Worm (Caenorhabditis elegans): ENCODE data around the gene T11B7.2.
A peak's percentile ranks its signal among the peaks of the same experiment; 100 is the strongest.

T11B7.2 gene

DNA sequence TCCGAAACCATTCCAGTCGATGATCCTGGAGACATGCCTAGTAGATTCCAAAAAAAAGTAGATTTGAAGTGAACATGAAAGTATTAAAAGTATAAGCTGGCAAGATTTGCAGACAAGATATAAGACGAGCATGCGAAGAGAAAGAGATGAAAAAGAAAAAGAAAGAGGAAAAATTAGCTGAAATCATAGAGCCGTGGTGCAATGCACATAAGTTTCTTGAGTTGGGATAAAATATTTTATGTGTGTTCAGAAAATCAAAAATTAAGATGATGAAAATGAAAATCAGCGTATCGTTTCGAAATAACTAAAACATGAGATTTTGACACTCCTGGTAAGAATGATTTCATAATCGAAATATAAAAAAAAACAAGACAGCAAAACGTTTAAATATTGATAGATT is at the start of gene T11B7.2:
TSS of gene T11B7.2 (minus strand) at position 101 of the 400 bp plus-strand sequence.
- no peak for TF ChIP-seq zag-1 (tag; optimal IDR thresholded peaks at IDR 0.05)
- TF ChIP-seq nhr-76 (tag; optimal IDR thresholded peaks at IDR 0.05), result no peak
- no peak for TF ChIP-seq attf-4 (tag; optimal IDR thresholded peaks at IDR 0.05)
- TF ChIP-seq nhr-42 (GFP tag; IDR thresholded peaks at IDR 0.05), result no peak
- TF ChIP-seq dmd-9 (GFP tag; IDR thresholded peaks at IDR 0.05), result no peak

ce11 chrIV:8893746-8894145 is 49.4 kb upstream of the T11B7.2 start, which contains the start of gene rad-54.L2:
Gene rad-54.L2, plus strand, starts transcription at chrIV:8894077.
- no peak for TF ChIP-seq Y105C5A.15 (GFP tag; IDR thresholded peaks at IDR 0.05)
- no peak for TF ChIP-seq Y5F2A.4 (GFP tag; optimal IDR thresholded peaks at IDR 0.05)
- TF ChIP-seq ceh-62 (tag; optimal IDR thresholded peaks at IDR 0.05), result no peak
- TF ChIP-seq ceh-82 (tag; optimal IDR thresholded peaks at IDR 0.05), result no peak
- TF ChIP-seq nhr-41 (GFP tag; IDR thresholded peaks at IDR 0.05), result no peak
- TF ChIP-seq duxl-1 (tag; optimal IDR thresholded peaks at IDR 0.05; ENCODE audit: poor library complexity), result no peak
- no peak for TF ChIP-seq F49E8.2 (tag; optimal IDR thresholded peaks at IDR 0.05; ENCODE audit: borderline replicate concordance)
- TF ChIP-seq ama-1 (optimal IDR thresholded peaks at IDR 0.05), result peak; percentile 72
- no peak for TF ChIP-seq daf-12 (tag; optimal IDR thresholded peaks at IDR 0.05)
- no peak for TF ChIP-seq mdl-1 (tag; optimal IDR thresholded peaks at IDR 0.05)
- peak; percentile 8 for TF ChIP-seq nhr-11 (tag; optimal IDR thresholded peaks at IDR 0.05)
- TF ChIP-seq jun-1 (tag; optimal IDR thresholded peaks at IDR 0.05), result no peak
- TF ChIP-seq fkh-10 (GFP tag; optimal IDR thresholded peaks at IDR 0.05), result peak; percentile 1
- TF ChIP-seq skn-1 (tag; optimal IDR thresholded peaks at IDR 0.05), result no peak
- no peak for TF ChIP-seq dmd-8 (GFP tag; IDR thresholded peaks at IDR 0.05)
- TF ChIP-seq nhr-111 (GFP tag; optimal IDR thresholded peaks at IDR 0.05), result no peak
- peak; percentile 46 for TF ChIP-seq nhr-77 (tag; optimal IDR thresholded peaks at IDR 0.05)
- peak; percentile 50; the same call in 1 of the 2 replicates for TF ChIP-seq pha-4 (GFP tag; IDR thresholded peaks at IDR 0.05)
- peak; percentile 97 for TF ChIP-seq pha-4 (tag; optimal IDR thresholded peaks at IDR 0.05)
- no peak for TF ChIP-seq nhr-76 (tag; optimal IDR thresholded peaks at IDR 0.05)
- no peak for TF ChIP-seq ceh-44 (GFP tag; IDR thresholded peaks at IDR 0.05)
- TF ChIP-seq nhr-102 (tag; optimal IDR thresholded peaks at IDR 0.05), result peak; percentile 32
- TF ChIP-seq daf-19 (GFP tag; conservative IDR thresholded peaks at IDR 0.05), result no peak
- peak; percentile 66 for TF ChIP-seq hlh-11 (tag; optimal IDR thresholded peaks at IDR 0.05)
- no peak for TF ChIP-seq R02D3.7 (tag; optimal IDR thresholded peaks at IDR 0.05)
- no peak for TF ChIP-seq T26A8.4 (GFP tag; IDR thresholded peaks at IDR 0.05)
- no peak for TF ChIP-seq zag-1 (tag; optimal IDR thresholded peaks at IDR 0.05)
- TF ChIP-seq unc-62 (GFP tag; optimal IDR thresholded peaks at IDR 0.05 in 1 of 2), result no peak
- TF ChIP-seq unc-62 (tag; optimal IDR thresholded peaks at IDR 0.05), result no peak
- no peak for TF ChIP-seq lim-7 (GFP tag; IDR thresholded peaks at IDR 0.05)
- no peak for TF ChIP-seq aha-1 (tag)
- no peak for TF ChIP-seq fos-1 (tag; optimal IDR thresholded peaks at IDR 0.05)
- no peak for TF ChIP-seq dmd-9 (GFP tag; IDR thresholded peaks at IDR 0.05)
- TF ChIP-seq mes-2 (tag; optimal IDR thresholded peaks at IDR 0.05; ENCODE audit: poor library complexity, severe bottlenecking), result peak; percentile 79
- peak; percentile 87 for TF ChIP-seq lin-38 (GFP tag; IDR thresholded peaks at IDR 0.05)
- no peak for TF ChIP-seq gei-8 (GFP tag; optimal IDR thresholded peaks at IDR 0.05)
- no peak for TF ChIP-seq zfp-2 (tag; optimal IDR thresholded peaks at IDR 0.05)
- TF ChIP-seq pqm-1 (tag; optimal IDR thresholded peaks at IDR 0.05), result peak; percentile 12
- TF ChIP-seq lin-39 (tag; optimal IDR thresholded peaks at IDR 0.05), result no peak
- TF ChIP-seq zip-2 (tag; optimal IDR thresholded peaks at IDR 0.05), result no peak
- TF ChIP-seq ceh-28 (tag; optimal IDR thresholded peaks at IDR 0.05), result no peak
- TF ChIP-seq lir-3 (tag; optimal IDR thresholded peaks at IDR 0.05), result no peak
- TF ChIP-seq snpc-1.2 (GFP tag; IDR thresholded peaks at IDR 0.05), result no peak
- TF ChIP-seq spr-3 (GFP tag; optimal IDR thresholded peaks at IDR 0.05), result no peak
- TF ChIP-seq rbr-2 (tag; optimal IDR thresholded peaks at IDR 0.05), result peak; percentile 60
- no peak for TF ChIP-seq daf-8 (GFP tag; IDR thresholded peaks at IDR 0.05)
- no peak for TF ChIP-seq zfp-3 (GFP tag; conservative IDR thresholded peaks at IDR 0.05)
- no peak for TF ChIP-seq ctbp-1 (GFP tag; IDR thresholded peaks at IDR 0.05)
- no peak for TF ChIP-seq php-3 (GFP tag; IDR thresholded peaks at IDR 0.05)

Data from whole organism, L4 larva.